Worm (Caenorhabditis elegans) whole organism, L3 larva: ENCODE data around the gene let-19.
A peak's percentile ranks its signal among the peaks of the same experiment; 100 is the strongest.

Experiments
- R02D3.7 ChIP-seq: fragments of 150-350 bp; optimal IDR thresholded peaks from 2 replicates; lab custom pipeline; 2014; ENCODE audit warnings: missing biosample characterization, missing genetic modification characterization
- ZK546.5 ChIP-seq: sonication (generic microtip); optimal IDR thresholded peaks from 2 replicates; lab custom pipeline; 2017; ENCODE audit warnings: missing biosample characterization, missing genetic modification characterization
- aly-2 ChIP-seq: fragments of 150-350 bp; optimal IDR thresholded peaks from 2 replicates; lab custom pipeline; 2014; ENCODE audit warnings: missing biosample characterization, missing genetic modification characterization
- ama-1 ChIP-seq: fragments of 150-350 bp; optimal IDR thresholded peaks from 2 replicates; lab custom pipeline; 2018
- ceh-28 ChIP-seq: fragments of 150-350 bp; optimal IDR thresholded peaks from 2 replicates; lab custom pipeline; 2014; ENCODE audit warnings: missing biosample characterization, missing genetic modification reagents, missing genetic modification characterization
- ceh-82 ChIP-seq: fragments of 150-350 bp; optimal IDR thresholded peaks from 2 replicates; lab custom pipeline; 2014; ENCODE audit warnings: missing biosample characterization, missing genetic modification characterization
- ceh-9 ChIP-seq: sonication (generic microtip); optimal IDR thresholded peaks from 2 replicates; lab custom pipeline; 2018; ENCODE audit warnings: missing biosample characterization, missing genetic modification characterization
- daf-12 ChIP-seq: fragments of 150-350 bp; optimal IDR thresholded peaks from 2 replicates; lab custom pipeline; 2014; ENCODE audit warnings: missing biosample characterization, missing genetic modification reagents, missing genetic modification characterization
- egl-27 ChIP-seq: sonication (generic microtip); optimal IDR thresholded peaks from 4 replicates; lab custom pipeline; 2017; ENCODE audit warnings: missing biosample characterization, missing genetic modification reagents, missing genetic modification characterization
- egl-5 ChIP-seq: fragments of 150-350 bp; optimal IDR thresholded peaks from 2 replicates; lab custom pipeline; 2017; ENCODE audit warnings: missing biosample characterization, missing genetic modification reagents, missing genetic modification characterization, inconsistent platforms
- elt-1 ChIP-seq: fragments of 150-350 bp; optimal IDR thresholded peaks from 2 replicates; lab custom pipeline; 2014; ENCODE audit warnings: missing biosample characterization, missing genetic modification characterization
- elt-2 ChIP-seq: sonication (generic microtip); optimal IDR thresholded peaks from 2 replicates; lab custom pipeline; 2016; ENCODE audit warnings: missing genetic modification reagents, mild to moderate bottlenecking, missing genetic modification characterization, missing compliant biosample characterization
- elt-3 ChIP-seq, 3 experiments: fragments of 150-350 bp in 1 of 3; sonication (generic microtip) in 2 of 3; optimal IDR thresholded peaks; 2 replicates in 2 of 3; 4 replicates in 1 of 3; lab custom pipeline; 2014 to 2017; ENCODE audit warnings: missing biosample characterization in 3 of 3, missing genetic modification characterization in 3 of 3
- eor-1 ChIP-seq, 2 experiments: fragments of 150-350 bp; optimal IDR thresholded peaks; 2 replicates each; lab custom pipeline; 2014 to 2018; ENCODE audit warnings: missing biosample characterization in 2 of 2, missing genetic modification characterization in 2 of 2
- fkh-10 ChIP-seq: sonication (generic microtip); optimal IDR thresholded peaks from 2 replicates; lab custom pipeline; 2017; ENCODE audit warnings: missing biosample characterization, missing genetic modification reagents, missing genetic modification characterization
- hmg-11 ChIP-seq: sonication (generic microtip); optimal IDR thresholded peaks from 2 replicates; lab custom pipeline; 2016; ENCODE audit warnings: missing genetic modification characterization, missing compliant biosample characterization
- jun-1 ChIP-seq: fragments of 150-350 bp; optimal IDR thresholded peaks from 2 replicates; lab custom pipeline; 2014; ENCODE audit warnings: missing biosample characterization, missing genetic modification reagents, missing genetic modification characterization
- lin-39 ChIP-seq: fragments of 150-350 bp; optimal IDR thresholded peaks from 2 replicates; lab custom pipeline; 2018; ENCODE audit warnings: missing biosample characterization, missing genetic modification reagents, missing genetic modification characterization
- lsy-12 ChIP-seq: sonication (generic microtip); optimal IDR thresholded peaks from 2 replicates; lab custom pipeline; 2016; ENCODE audit warnings: mild to moderate bottlenecking, missing genetic modification characterization, missing compliant biosample characterization
- mdl-1 ChIP-seq: fragments of 150-350 bp; optimal IDR thresholded peaks from 2 replicates; lab custom pipeline; 2014; ENCODE audit warnings: missing biosample characterization, missing genetic modification characterization
- mml-1 ChIP-seq: fragments of 150-350 bp; sonication (generic microtip); optimal IDR thresholded peaks from 3 replicates; lab custom pipeline; 2014; ENCODE audit warnings: missing biosample characterization, missing genetic modification characterization
- nfya-1 ChIP-seq: sonication (generic microtip); optimal IDR thresholded peaks from 2 replicates; lab custom pipeline; 2017; ENCODE audit warnings: missing genetic modification characterization, mild to moderate bottlenecking, missing compliant biosample characterization, antibody characterized with exemption, moderate library complexity; ENCODE audit not compliant: insufficient read depth
- nhr-11 ChIP-seq: fragments of 150-350 bp; optimal IDR thresholded peaks from 2 replicates; lab custom pipeline; 2014; ENCODE audit warnings: missing biosample characterization, missing genetic modification characterization
- nhr-12 ChIP-seq: fragments of 150-350 bp; optimal IDR thresholded peaks from 2 replicates; lab custom pipeline; 2014; ENCODE audit warnings: missing biosample characterization, missing genetic modification characterization
- nhr-23 ChIP-seq: fragments of 150-350 bp; optimal IDR thresholded peaks from 2 replicates; lab custom pipeline; 2014; ENCODE audit warnings: missing biosample characterization, missing genetic modification reagents, missing genetic modification characterization
- nhr-25 ChIP-seq: sonication (generic microtip); optimal IDR thresholded peaks from 2 replicates; lab custom pipeline; 2017; ENCODE audit warnings: missing biosample characterization, missing genetic modification characterization
- nhr-28 ChIP-seq: fragments of 150-350 bp; optimal IDR thresholded peaks from 2 replicates; lab custom pipeline; 2014; ENCODE audit warnings: missing biosample characterization, missing genetic modification characterization
- nhr-43 ChIP-seq: sonication (generic microtip); optimal IDR thresholded peaks from 2 replicates; lab custom pipeline; 2016; ENCODE audit warnings: mild to moderate bottlenecking, missing genetic modification characterization, missing compliant biosample characterization; ENCODE audit not compliant: poor library complexity, severe bottlenecking
- nhr-67 ChIP-seq: fragments of 150-350 bp; optimal IDR thresholded peaks from 2 replicates; lab custom pipeline; 2014; ENCODE audit warnings: missing biosample characterization, missing genetic modification characterization
- nhr-76 ChIP-seq: fragments of 150-350 bp; sonication (generic microtip); optimal IDR thresholded peaks from 5 replicates; lab custom pipeline; 2014; ENCODE audit warnings: missing biosample characterization, missing genetic modification characterization
- nhr-77 ChIP-seq: fragments of 150-350 bp; optimal IDR thresholded peaks from 2 replicates; lab custom pipeline; 2014; ENCODE audit warnings: missing biosample characterization, missing genetic modification characterization
- pha-4 ChIP-seq: fragments of 150-350 bp; optimal IDR thresholded peaks from 2 replicates; lab custom pipeline; 2014; ENCODE audit warnings: missing biosample characterization, missing genetic modification reagents, missing genetic modification characterization
- pqm-1 ChIP-seq: fragments of 150-350 bp; optimal IDR thresholded peaks from 2 replicates; lab custom pipeline; 2017; ENCODE audit warnings: missing biosample characterization, missing genetic modification characterization, inconsistent platforms
- skn-1 ChIP-seq: fragments of 150-350 bp; optimal IDR thresholded peaks from 2 replicates; lab custom pipeline; 2014; ENCODE audit warnings: missing biosample characterization, missing genetic modification characterization
- snpc-4 ChIP-seq: fragments of 150-350 bp; optimal IDR thresholded peaks from 2 replicates; lab custom pipeline; 2014; ENCODE audit warnings: missing biosample characterization, missing genetic modification characterization
- tbx-2 ChIP-seq: sonication (generic microtip); optimal IDR thresholded peaks from 2 replicates; lab custom pipeline; 2016; ENCODE audit warnings: mild to moderate bottlenecking, missing genetic modification characterization, missing compliant biosample characterization
- unc-39 ChIP-seq: sonication (generic microtip); optimal IDR thresholded peaks from 4 replicates; lab custom pipeline; 2017; ENCODE audit warnings: missing biosample characterization, missing genetic modification characterization
- unc-62 ChIP-seq: fragments of 150-350 bp; sonication (generic microtip); optimal IDR thresholded peaks from 4 replicates; lab custom pipeline; 2014; ENCODE audit warnings: missing biosample characterization, missing genetic modification reagents, missing genetic modification characterization
- zag-1 ChIP-seq: fragments of 150-350 bp; optimal IDR thresholded peaks from 2 replicates; lab custom pipeline; 2014; ENCODE audit warnings: missing biosample characterization, missing genetic modification characterization
- ztf-4 ChIP-seq: fragments of 150-350 bp; optimal IDR thresholded peaks from 2 replicates; lab custom pipeline; 2014; ENCODE audit warnings: missing biosample characterization, missing genetic modification characterization

The let-19 gene

ce11 chrII:8761739-8762138 is 9.0 kb upstream of the let-19 start:
- TF ChIP-seq pha-4 (tag; lab: Kevin White, UChicago) (peak; percentile 20), nhr-77 (tag; lab: Kevin White, UChicago) (no peak), elt-2 (tag; lab: Kevin White, UChicago) (peak; percentile 56)

ce11 chrII:8763367-8763766 is 7.4 kb upstream of the let-19 start:
- TF ChIP-seq aly-2 (tag; lab: Kevin White, UChicago) (no peak), ceh-28 (tag; lab: Kevin White, UChicago) (no peak), daf-12 (tag; lab: Kevin White, UChicago) (no peak), ZK546.5 (no peak), eor-1 (tag; optimal IDR thresholded peaks at IDR 0.05; lab: Kevin White, UChicago) (no peak), egl-27 (no peak), skn-1 (tag; lab: Kevin White, UChicago) (no peak), hmg-11 (tag; lab: Kevin White, UChicago) (no peak), fkh-10 (no peak), mdl-1 (no peak), tbx-2 (tag; lab: Kevin White, UChicago) (no peak), snpc-4 (tag; lab: Kevin White, UChicago) (no peak), nhr-76 (tag; lab: Kevin White, UChicago) (no peak)

ce11 chrII:8764332-8764731 is 6.4 kb upstream of the let-19 start:
- TF ChIP-seq mdl-1: no peak
- TF ChIP-seq tbx-2 (tag; lab: Kevin White, UChicago): no peak
- no peak for TF ChIP-seq unc-62
- no peak for TF ChIP-seq elt-1
- no peak for TF ChIP-seq jun-1 (tag; lab: Kevin White, UChicago)
- TF ChIP-seq daf-12 (tag; lab: Kevin White, UChicago): no peak
- TF ChIP-seq nhr-11 (tag; lab: Kevin White, UChicago): no peak
- TF ChIP-seq eor-1 (tag; optimal IDR thresholded peaks at IDR 0.05; lab: Kevin White, UChicago): no peak
- TF ChIP-seq R02D3.7 (tag; lab: Kevin White, UChicago): no peak
- TF ChIP-seq unc-39: no peak
- no peak for TF ChIP-seq zag-1
- TF ChIP-seq fkh-10: no peak

- TF ChIP-seq nhr-43 (tag; lab: Kevin White, UChicago) (peak; percentile 81), mdl-1 (peak; percentile 48), lsy-12 (tag; lab: Kevin White, UChicago) (peak; percentile 2), nhr-28 (tag; lab: Kevin White, UChicago) (no peak), tbx-2 (tag; lab: Kevin White, UChicago) (no peak), nhr-25 (tag; lab: Kevin White, UChicago) (peak; percentile 24), nhr-23 (tag; lab: Kevin White, UChicago) (peak; percentile 70)
Measured at ce11 chrII:8765131-8765530, 5.6 kb upstream of the let-19 start.

- TF ChIP-seq mdl-1: no peak
- no peak for TF ChIP-seq elt-3 (tag; optimal IDR thresholded peaks at IDR 0.05; lab: Kevin White, UChicago)
- TF ChIP-seq nhr-23 (tag; lab: Kevin White, UChicago): no peak
- no peak for TF ChIP-seq nhr-12 (tag; lab: Kevin White, UChicago)
- no peak for TF ChIP-seq unc-62
- no peak for TF ChIP-seq pha-4 (tag; lab: Kevin White, UChicago)
- TF ChIP-seq snpc-4 (tag; lab: Kevin White, UChicago): no peak
- no peak for TF ChIP-seq ztf-4
- TF ChIP-seq egl-5: no peak
- TF ChIP-seq pqm-1 (tag; lab: Kevin White, UChicago): no peak
- no peak for TF ChIP-seq R02D3.7 (tag; lab: Kevin White, UChicago)
- no peak for TF ChIP-seq nhr-67 (tag; lab: Kevin White, UChicago)
- TF ChIP-seq tbx-2 (tag; lab: Kevin White, UChicago): no peak
- no peak for TF ChIP-seq hmg-11 (tag; lab: Kevin White, UChicago)
- TF ChIP-seq ama-1 (lab: Kevin White, UChicago): no peak
- TF ChIP-seq nfya-1 (tag; lab: Kevin White, UChicago): no peak
- TF ChIP-seq mml-1 (tag; lab: Kevin White, UChicago): no peak
- TF ChIP-seq ceh-9 (tag; lab: Kevin White, UChicago): no peak
- no peak for TF ChIP-seq lin-39 (tag; lab: Kevin White, UChicago)
- no peak for TF ChIP-seq ceh-82
Measured at ce11 chrII:8766475-8766874, 4.3 kb upstream of the let-19 start, which contains the start of the genes nsph-1.1 and K08F8.15. Gene nsph-1.1, plus strand, starts transcription at chrII:8766775. Gene K08F8.15, plus strand, starts transcription at chrII:8766809.
